Fruit fly (Drosophila melanogaster) whole organism, embryonic: ENCODE measurements around the gene brat.

Experiments used
- Adf1 ChIP-seq: fragments of 200-800 bp; sonication (Bioruptor generic); IDR thresholded peaks from 2 replicates; pipeline ENCODE4 v1.3.6; 2022; ENCODE audit warnings: missing biosample characterization, missing genetic modification characterization
- Bteb2 ChIP-seq: fragments of 200-800 bp; sonication (Bioruptor generic); optimal IDR thresholded peaks from 2 replicates; lab custom pipeline; 2016; ENCODE audit warnings: missing biosample characterization, missing genetic modification characterization
- CG12071 ChIP-seq: fragments of 200-800 bp; sonication (Bioruptor generic); optimal IDR thresholded peaks from 3 replicates; lab custom pipeline; 2018; ENCODE audit warnings: missing biosample characterization, mild to moderate bottlenecking, missing genetic modification characterization
- CG12391 ChIP-seq: fragments of 200-800 bp; sonication (Bioruptor generic); optimal IDR thresholded peaks from 3 replicates; lab custom pipeline; 2018; ENCODE audit warnings: missing biosample characterization, mild to moderate bottlenecking, missing genetic modification characterization, moderate library complexity
- CG17568 ChIP-seq: fragments of 200-800 bp; sonication (Bioruptor generic); optimal IDR thresholded peaks from 2 replicates; lab custom pipeline; 2018; ENCODE audit warnings: missing biosample characterization, mild to moderate bottlenecking, missing genetic modification characterization, moderate library complexity
- CG18262 ChIP-seq: fragments of 200-800 bp; optimal IDR thresholded peaks from 3 replicates; lab custom pipeline; 2019; ENCODE audit warnings: missing biosample characterization, mild to moderate bottlenecking, missing genetic modification characterization, moderate library complexity
- CG1832 ChIP-seq: fragments of 200-800 bp; sonication (Bioruptor generic); optimal IDR thresholded peaks from 2 replicates; lab custom pipeline; 2017; ENCODE audit warnings: missing biosample characterization, mild to moderate bottlenecking, missing genetic modification characterization, inconsistent platforms
- CG2120 ChIP-seq: fragments of 200-800 bp; sonication (Bioruptor generic); optimal IDR thresholded peaks from 3 replicates; lab custom pipeline; 2016; ENCODE audit warnings: missing biosample characterization, missing genetic modification characterization
- CG2199 ChIP-seq: fragments of 200-800 bp; sonication (Bioruptor generic); IDR thresholded peaks from 3 replicates; pipeline ENCODE4 v1.3.6; 2022; ENCODE audit warnings: missing biosample characterization, missing genetic modification characterization
- CG2202 ChIP-seq: fragments of 200-800 bp; sonication (Bioruptor generic); optimal IDR thresholded peaks from 2 replicates; lab custom pipeline; 2018; ENCODE audit warnings: missing biosample characterization, mild to moderate bottlenecking, missing genetic modification characterization
- CG2875 ChIP-seq: fragments of 200-800 bp; sonication (Bioruptor generic); optimal IDR thresholded peaks from 2 replicates; lab custom pipeline; 2017; ENCODE audit warnings: missing biosample characterization, mild to moderate bottlenecking, missing genetic modification characterization, missing genetic modification reagents
- CG31365 ChIP-seq: fragments of 200-800 bp; sonication (Bioruptor generic); optimal IDR thresholded peaks from 2 replicates; lab custom pipeline; 2018; ENCODE audit warnings: missing biosample characterization, mild to moderate bottlenecking, missing genetic modification characterization
- CG42726 ChIP-seq: fragments of 200-800 bp; sonication (Bioruptor generic); IDR thresholded peaks from 2 replicates; pipeline ENCODE4 v1.3.6; 2022; ENCODE audit warnings: missing biosample characterization, missing genetic modification characterization; ENCODE audit not compliant: partially characterized antibody
- CG8388 ChIP-seq: fragments of 200-800 bp; sonication (Bioruptor generic); optimal IDR thresholded peaks from 2 replicates; lab custom pipeline; 2019; ENCODE audit warnings: missing biosample characterization, mild to moderate bottlenecking, missing genetic modification characterization, moderate library complexity
- CG9437 ChIP-seq: fragments of 200-800 bp; sonication (Bioruptor generic); optimal IDR thresholded peaks from 2 replicates; lab custom pipeline; 2018; ENCODE audit warnings: missing biosample characterization, mild to moderate bottlenecking, missing genetic modification characterization
- Deaf1 ChIP-seq: fragments of 200-800 bp; optimal IDR thresholded peaks from 3 replicates; lab custom pipeline; 2019; ENCODE audit warnings: missing biosample characterization, mild to moderate bottlenecking, missing genetic modification characterization, moderate library complexity
- Dll ChIP-seq: fragments of 200-800 bp; sonication (Bioruptor generic); IDR thresholded peaks from 4 replicates; pipeline ENCODE4 v1.3.6; 2022; ENCODE audit warnings: missing biosample characterization, missing genetic modification characterization; ENCODE audit not compliant: partially characterized antibody
- Hand ChIP-seq: fragments of 200-800 bp; sonication (Bioruptor generic); optimal IDR thresholded peaks from 2 replicates; lab custom pipeline; 2017; ENCODE audit warnings: mild to moderate bottlenecking, missing biosample characterization, missing genetic modification reagents, missing genetic modification characterization
- Hr78 ChIP-seq, 2 experiments: fragments of 200-800 bp in 1 of 2; fragments of >200 bp in 1 of 2; sonication (Bioruptor generic) in 1 of 2; optimal IDR thresholded peaks; 2 replicates each; lab custom pipeline; 2017 to 2019; ENCODE audit warnings: missing biosample characterization in 2 of 2, missing genetic modification characterization in 2 of 2, mild to moderate bottlenecking in 1 of 2, moderate library complexity in 1 of 2
- Hsf ChIP-seq: fragments of 200-800 bp; sonication (Bioruptor generic); optimal IDR thresholded peaks from 3 replicates; lab custom pipeline; 2016; ENCODE audit warnings: missing biosample characterization, missing genetic modification characterization
- Jarid2 ChIP-seq: fragments of 200-800 bp; sonication (Bioruptor generic); optimal IDR thresholded peaks from 3 replicates; lab custom pipeline; 2017; ENCODE audit warnings: mild to moderate bottlenecking, missing biosample characterization, missing genetic modification reagents, missing genetic modification characterization
- Kr ChIP-seq: fragments of 200-800 bp; sonication (Bioruptor generic); optimal IDR thresholded peaks from 2 replicates; lab custom pipeline; 2017; ENCODE audit warnings: missing biosample characterization, mild to moderate bottlenecking, missing genetic modification characterization
- Max ChIP-seq: fragments of 200-800 bp; sonication (Bioruptor generic); optimal IDR thresholded peaks from 2 replicates; lab custom pipeline; 2016; ENCODE audit warnings: missing biosample characterization, mild to moderate bottlenecking, missing genetic modification characterization
- NFAT ChIP-seq: fragments of 200-800 bp; sonication (Bioruptor generic); IDR thresholded peaks from 2 replicates; pipeline ENCODE4 v1.3.6; 2022; ENCODE audit warnings: missing biosample characterization, missing genetic modification characterization
- Nf-YC ChIP-seq: fragments of 200-800 bp; optimal IDR thresholded peaks from 3 replicates; lab custom pipeline; 2019; ENCODE audit warnings: missing biosample characterization, mild to moderate bottlenecking, missing genetic modification characterization, moderate library complexity
- NfI ChIP-seq: fragments of 200-800 bp; sonication (Bioruptor generic); optimal IDR thresholded peaks from 3 replicates; lab custom pipeline; 2018; ENCODE audit warnings: missing biosample characterization, mild to moderate bottlenecking, missing genetic modification characterization, moderate library complexity
- Opbp ChIP-seq: fragments of 200-800 bp; sonication (Bioruptor generic); IDR thresholded peaks from 3 replicates; pipeline ENCODE4 v1.3.6; 2022; ENCODE audit warnings: missing biosample characterization, missing genetic modification characterization; ENCODE audit not compliant: partially characterized antibody
- Rfx ChIP-seq: fragments of 200-800 bp; sonication (Bioruptor generic); IDR thresholded peaks from 2 replicates; pipeline ENCODE4 v1.3.6; 2022; ENCODE audit warnings: missing biosample characterization, missing genetic modification characterization
- Taf1 ChIP-seq: fragments of 200-800 bp; sonication (Bioruptor generic); IDR thresholded peaks from 2 replicates; pipeline ENCODE4 v1.3.6; 2022; ENCODE audit warnings: missing biosample characterization, missing genetic modification characterization
- Vsx1 ChIP-seq: fragments of 200-800 bp; sonication (Bioruptor generic); optimal IDR thresholded peaks from 2 replicates; lab custom pipeline; 2017; ENCODE audit warnings: missing biosample characterization, mild to moderate bottlenecking, missing genetic modification characterization, missing genetic modification reagents
- aop ChIP-seq: fragments of 200-800 bp; sonication (Bioruptor generic); IDR thresholded peaks from 2 replicates; pipeline ENCODE4 v1.3.6; 2022; ENCODE audit warnings: missing biosample characterization, missing genetic modification characterization
- ara ChIP-seq: fragments of 200-800 bp; sonication (Bioruptor generic); IDR thresholded peaks from 2 replicates; pipeline ENCODE4 v1.3.6; 2022; ENCODE audit warnings: missing biosample characterization, missing genetic modification characterization
- cg ChIP-seq: fragments of 200-800 bp; sonication (Bioruptor generic); optimal IDR thresholded peaks from 3 replicates; lab custom pipeline; 2019; ENCODE audit warnings: missing biosample characterization, mild to moderate bottlenecking, missing genetic modification characterization, moderate library complexity
- corto ChIP-seq: fragments of 200-800 bp; sonication (Bioruptor generic); optimal IDR thresholded peaks from 2 replicates; lab custom pipeline; 2016; ENCODE audit warnings: missing biosample characterization, mild to moderate bottlenecking, missing genetic modification characterization, moderate library complexity
- dmrt11E ChIP-seq: fragments of 200-800 bp; sonication (Bioruptor generic); optimal IDR thresholded peaks from 3 replicates; lab custom pipeline; 2018; ENCODE audit warnings: missing biosample characterization, mild to moderate bottlenecking, missing genetic modification characterization, moderate library complexity
- gcm ChIP-seq: fragments of 200-800 bp; sonication (Bioruptor generic); optimal IDR thresholded peaks from 2 replicates; lab custom pipeline; 2019; ENCODE audit warnings: missing biosample characterization, mild to moderate bottlenecking, missing genetic modification characterization, moderate library complexity
- gsb ChIP-seq: fragments of 200-800 bp; sonication (Bioruptor generic); IDR thresholded peaks from 2 replicates; pipeline ENCODE4 v1.3.6; 2022; ENCODE audit warnings: missing biosample characterization, missing genetic modification characterization
- insv ChIP-seq, 2 experiments: fragments of 200-800 bp; sonication (Bioruptor generic); optimal IDR thresholded peaks; 3 replicates each; lab custom pipeline; 2016 to 2018; ENCODE audit warnings: missing biosample characterization in 2 of 2, missing genetic modification characterization in 2 of 2
- lab ChIP-seq: fragments of 200-800 bp; sonication (Bioruptor generic); optimal IDR thresholded peaks from 3 replicates; lab custom pipeline; 2017; ENCODE audit warnings: missing biosample characterization, missing genetic modification characterization, mild to moderate bottlenecking, moderate library complexity, missing genetic modification reagents
- otp ChIP-seq: fragments of 200-800 bp; sonication (Bioruptor generic); IDR thresholded peaks from 3 replicates; pipeline ENCODE4, ENCODE4 v1.3.6; 2022; ENCODE audit warnings: missing biosample characterization, missing genetic modification characterization
- rib ChIP-seq: fragments of 200-800 bp; sonication (Bioruptor generic); IDR thresholded peaks from 2 replicates; pipeline ENCODE4 v1.3.6; 2022; ENCODE audit warnings: missing biosample characterization, missing genetic modification characterization
- sens ChIP-seq: fragments of 200-800 bp; sonication (Bioruptor generic); peaks from one replicate; lab custom pipeline; 2016; ENCODE audit warnings: missing biosample characterization, missing genetic modification characterization
- sug ChIP-seq: fragments of 200-800 bp; optimal IDR thresholded peaks from 2 replicates; lab custom pipeline; 2019; ENCODE audit warnings: missing biosample characterization, mild to moderate bottlenecking, missing genetic modification characterization, moderate library complexity
- trh ChIP-seq: fragments of 200-800 bp; sonication (Bioruptor generic); optimal IDR thresholded peaks from 2 replicates; lab custom pipeline; 2016; ENCODE audit warnings: missing biosample characterization, missing genetic modification characterization
- unpg ChIP-seq: fragments of 200-800 bp; sonication (Bioruptor generic); optimal IDR thresholded peaks from 3 replicates; lab custom pipeline; 2018; ENCODE audit warnings: missing biosample characterization, mild to moderate bottlenecking, missing genetic modification characterization, moderate library complexity
- vfl ChIP-seq: fragments of 200-800 bp; sonication (Bioruptor generic); optimal IDR thresholded peaks from 2 replicates; lab custom pipeline; 2016; ENCODE audit warnings: missing biosample characterization, missing genetic modification characterization
- vvl ChIP-seq: fragments of 200-800 bp; sonication (Bioruptor generic); IDR thresholded peaks from 2 replicates; pipeline ENCODE4 v1.3.6; 2022; ENCODE audit warnings: missing biosample characterization, missing genetic modification characterization
- z ChIP-seq: fragments of 200-800 bp; sonication (Bioruptor generic); IDR thresholded peaks from 3 replicates; pipeline ENCODE4 v1.3.6; 2022; ENCODE audit warnings: missing biosample characterization, missing genetic modification characterization

Gene brat

DNA sequence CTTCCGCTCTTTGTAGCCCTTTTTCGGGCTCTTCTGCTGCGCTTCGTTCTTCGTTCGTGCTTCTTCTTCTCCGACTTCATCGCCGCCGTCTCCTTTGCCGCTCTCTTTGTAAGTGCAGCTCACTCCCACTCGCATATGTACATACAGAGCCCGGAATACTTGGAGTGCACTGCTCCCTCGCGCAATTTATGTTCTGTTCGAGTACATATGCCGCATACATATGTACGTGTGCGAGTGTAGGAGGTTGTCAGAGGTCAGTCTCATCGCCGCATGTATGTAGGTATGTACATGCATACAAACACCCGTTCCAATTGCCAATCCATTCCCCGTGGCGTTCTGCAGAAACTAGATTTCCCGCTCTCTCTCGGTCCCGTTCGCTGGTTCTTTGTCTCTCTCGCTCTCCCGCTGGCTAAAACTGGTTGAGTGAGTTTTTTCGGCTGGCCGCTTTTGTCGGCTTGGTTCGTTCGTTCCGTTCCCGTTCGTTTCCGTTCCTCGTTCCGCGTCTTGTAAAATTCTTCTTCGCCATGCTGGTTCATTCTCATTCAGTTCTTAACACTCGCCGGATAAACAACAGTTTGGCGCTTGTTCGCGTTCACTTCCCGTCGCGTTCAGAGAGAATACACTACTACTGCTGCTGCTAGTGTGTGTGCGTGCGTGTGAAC lies 24.5 kb downstream of the brat start (continued):
- peak; percentile 10 for TF ChIP-seq CG9437 (GFP tag; lab: Kevin White, UChicago)
- peak; percentile 98 for TF ChIP-seq z (GFP tag; lab: Robert Waterston, UW)
- TF ChIP-seq Max (GFP tag; lab: Kevin White, UChicago), result peak; percentile 30
- TF ChIP-seq gsb (GFP tag; lab: Robert Waterston, UW), result no peak
- peak; percentile 91 for TF ChIP-seq Jarid2 (GFP tag; lab: Kevin White, UChicago)
- TF ChIP-seq Hand (GFP tag; lab: Kevin White, UChicago), result peak; percentile 71
- peak in 1 of 2 experiments; percentile 99 for TF ChIP-seq Hr78 (GFP tag; optimal IDR thresholded peaks at IDR 0.05; lab: Kevin White, UChicago)
- TF ChIP-seq vvl, result peak; percentile 47; the same call in 1 of the 2 replicates
- TF ChIP-seq corto (GFP tag; lab: Kevin White, UChicago), result peak; percentile 40
- TF ChIP-seq aop (GFP tag; lab: Robert Waterston, UW), result peak; percentile 66; the same call in 1 of the 2 replicates
- TF ChIP-seq Vsx1 (GFP tag; lab: Kevin White, UChicago), result peak; percentile 8
- peak; percentile 34; the same call in 1 of the 2 replicates for TF ChIP-seq ara (GFP tag; lab: Robert Waterston, UW)
- TF ChIP-seq otp (GFP tag; lab: Robert Waterston, UW), result peak; percentile 39; the same call in 1 of the 3 replicates
- TF ChIP-seq CG2875 (GFP tag; lab: Kevin White, UChicago), result no peak
- TF ChIP-seq CG1832 (GFP tag; lab: Kevin White, UChicago), result peak; percentile 83
- TF ChIP-seq Hsf (GFP tag; lab: Kevin White, UChicago), result no peak
- TF ChIP-seq CG17568 (GFP tag; lab: Kevin White, UChicago), result peak; percentile 58
- TF ChIP-seq cg (GFP tag; lab: Kevin White, UChicago), result no peak
- TF ChIP-seq Rfx (GFP tag; lab: Robert Waterston, UW), result peak; percentile 37; the same call in 1 of the 2 replicates
- no peak for TF ChIP-seq trh
- peak; percentile 27; the same call in 1 of the 4 replicates for TF ChIP-seq Dll (GFP tag; lab: Robert Waterston, UW)
- peak; percentile 44; the same call in 1 of the 3 replicates for TF ChIP-seq Opbp (GFP tag; lab: Robert Waterston, UW)
- peak; percentile 8 for TF ChIP-seq CG2202 (tag; lab: Kevin White, UChicago)
- TF ChIP-seq Deaf1, result peak; percentile 86
- peak; percentile 30 for TF ChIP-seq CG31365 (tag; lab: Kevin White, UChicago)
- peak; percentile 15 for TF ChIP-seq dmrt11E (tag; lab: Kevin White, UChicago)
- TF ChIP-seq CG18262 (tag; lab: Kevin White, UChicago), result peak; percentile 6
- no peak for TF ChIP-seq Taf1 (GFP tag; lab: Robert Waterston, UW)
- peak; percentile 55; the same call in 2 of the 3 replicates for TF ChIP-seq CG2199
- TF ChIP-seq NFAT (GFP tag; lab: Robert Waterston, UW), result peak; percentile 20; the same call in 1 of the 2 replicates
- peak; percentile 47 for TF ChIP-seq Nf-YC (tag; lab: Kevin White, UChicago)
- TF ChIP-seq Kr (GFP tag; lab: Kevin White, UChicago), result peak; percentile 46
- TF ChIP-seq NfI (GFP tag; lab: Kevin White, UChicago), result peak; percentile 49
- peak; percentile 60; the same call in 1 of the 2 replicates for TF ChIP-seq Adf1 (GFP tag; lab: Robert Waterston, UW)
- TF ChIP-seq sug (tag; lab: Kevin White, UChicago), result peak; percentile 56
- TF ChIP-seq lab (GFP tag; lab: Kevin White, UChicago), result peak; percentile 77
- peak; percentile 53 for TF ChIP-seq CG12071 (GFP tag; lab: Kevin White, UChicago)
- peak; percentile 88 for TF ChIP-seq sens
- peak; percentile 33 for TF ChIP-seq gcm (GFP tag; lab: Kevin White, UChicago)
- peak; percentile 33 for TF ChIP-seq CG2120 (GFP tag; lab: Kevin White, UChicago)
- peak; percentile 3 for TF ChIP-seq CG12391 (tag; lab: Kevin White, UChicago)
- peak in 1 of 2 experiments; percentile 64 for TF ChIP-seq insv (GFP tag; optimal IDR thresholded peaks at IDR 0.05; lab: Kevin White, UChicago)
- TF ChIP-seq rib (GFP tag; lab: Robert Waterston, UW), result 0 out of 2 replicates have a peak, but pooled peaks have one; percentile 39
- TF ChIP-seq CG8388, result no peak
- TF ChIP-seq CG42726 (GFP tag; lab: Robert Waterston, UW), result peak; percentile 75; the same call in 1 of the 2 replicates
- TF ChIP-seq unpg (GFP tag; lab: Kevin White, UChicago), result peak; percentile 38
- TF ChIP-seq vfl (GFP tag; lab: Kevin White, UChicago), result peak; percentile 4
- TF ChIP-seq Bteb2 (GFP tag; lab: Kevin White, UChicago), result peak; percentile 44
